Worm (Caenorhabditis elegans) whole organism, late embryonic: ENCODE measurements around the gene phat-3.

Experiments used
- T23F11.4 ChIP-seq: fragments of 200-800 bp; sonication (Bioruptor generic); optimal IDR thresholded peaks from 2 replicates; lab custom pipeline; 2018; ENCODE audit warnings: mild to moderate bottlenecking, missing genetic modification characterization, missing compliant biosample characterization
- Y22D7AL.16 ChIP-seq: sonication (generic microtip); optimal IDR thresholded peaks from 2 replicates; lab custom pipeline; 2016; ENCODE audit warnings: missing genetic modification characterization, missing compliant biosample characterization
- ama-1 ChIP-seq: fragments of 150-350 bp; optimal IDR thresholded peaks from 2 replicates; lab custom pipeline; 2014
- ceh-34 ChIP-seq: sonication (generic microtip); optimal IDR thresholded peaks from 2 replicates; lab custom pipeline; 2016; ENCODE audit warnings: mild to moderate bottlenecking, missing genetic modification characterization, missing compliant biosample characterization
- che-1 ChIP-seq: sonication (generic microtip); optimal IDR thresholded peaks from 2 replicates; lab custom pipeline; 2016; ENCODE audit warnings: mild to moderate bottlenecking, missing genetic modification characterization, missing compliant biosample characterization
- elt-4 ChIP-seq: sonication (generic microtip); optimal IDR thresholded peaks from 2 replicates; lab custom pipeline; 2016; ENCODE audit warnings: missing genetic modification characterization, missing compliant biosample characterization
- lim-6 ChIP-seq: sonication (generic microtip); optimal IDR thresholded peaks from 2 replicates; lab custom pipeline; 2016; ENCODE audit warnings: missing genetic modification characterization, missing compliant biosample characterization
- pha-2 ChIP-seq: sonication (generic microtip); optimal IDR thresholded peaks from 2 replicates; lab custom pipeline; 2017; ENCODE audit warnings: mild to moderate bottlenecking, missing genetic modification characterization, missing compliant biosample characterization
- pha-4 ChIP-seq: fragments of 150-350 bp; optimal IDR thresholded peaks from 2 replicates; lab custom pipeline; 2018; ENCODE audit warnings: missing biosample characterization, missing genetic modification reagents, missing genetic modification characterization
- pqm-1 ChIP-seq: sonication (generic microtip); optimal IDR thresholded peaks from 2 replicates; lab custom pipeline; 2016; ENCODE audit warnings: missing genetic modification characterization, missing compliant biosample characterization
- sdc-2 ChIP-seq: sonication (generic microtip); optimal IDR thresholded peaks from 2 replicates; lab custom pipeline; 2016; ENCODE audit warnings: missing genotype, missing genetic modification characterization, missing compliant biosample characterization

DNA sequence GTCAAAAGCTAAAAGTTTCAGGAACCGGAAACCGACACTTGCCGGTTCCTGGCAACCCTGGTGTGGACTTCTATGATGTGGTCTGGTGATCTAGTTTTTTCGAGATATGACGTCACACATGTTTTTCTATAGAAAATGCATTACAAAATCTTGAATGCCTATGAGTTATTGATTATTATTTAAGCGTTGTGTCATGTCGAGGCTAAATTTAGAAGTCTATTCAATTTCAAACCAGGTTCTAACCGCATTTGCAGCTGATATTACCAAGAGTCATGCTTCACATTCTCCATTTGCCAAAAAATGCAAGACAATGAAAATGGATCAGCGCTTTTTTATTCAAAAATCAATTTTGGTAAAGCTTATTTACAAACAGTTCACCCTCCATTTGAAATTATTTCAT lies 24.5 kb upstream of the phat-3 start, which contains the start of gene K09D9.3:
- TF ChIP-seq ama-1 (lab: Kevin White, UChicago) (no peak), T23F11.4 (GFP tag; lab: Kevin White, UChicago) (no peak), sdc-2 (tag; lab: Kevin White, UChicago) (no peak), pqm-1 (tag; lab: Kevin White, UChicago) (no peak), che-1 (tag; lab: Kevin White, UChicago) (no peak), elt-4 (tag; lab: Kevin White, UChicago) (no peak), pha-4 (no peak), Y22D7AL.16 (no peak), pha-2 (tag; lab: Kevin White, UChicago) (no peak), ceh-34 (tag; lab: Kevin White, UChicago) (no peak), lim-6 (no peak)
